Fruit fly (Drosophila melanogaster) whole organism, embryonic: Measurements from ENCODE around the gene CG11655.
A peak's percentile ranks its signal among the peaks of the same experiment; 100 is the strongest.

Experiments used
- Atf-2 ChIP-seq: fragments of 200-800 bp; sonication (Bioruptor generic); optimal IDR thresholded peaks from 2 replicates; lab custom pipeline; 2016; ENCODE audit warnings: missing biosample characterization, missing genetic modification characterization
- B-H2 ChIP-seq: fragments of 200-800 bp; sonication (Bioruptor generic); optimal IDR thresholded peaks from 2 replicates; lab custom pipeline; 2018; ENCODE audit warnings: missing biosample characterization, mild to moderate bottlenecking, missing genetic modification characterization
- CG10321 ChIP-seq: fragments of 200-800 bp; sonication (Bioruptor generic); IDR thresholded peaks from 2 replicates; pipeline ENCODE4 v1.3.6; 2022; ENCODE audit warnings: missing biosample characterization, missing genetic modification characterization
- CG11456 ChIP-seq: fragments of 200-800 bp; sonication (Bioruptor generic); IDR thresholded peaks from 3 replicates; pipeline ENCODE4 v1.3.6; 2022; ENCODE audit warnings: missing biosample characterization, missing genetic modification characterization
- CG11560 ChIP-seq: fragments of 200-800 bp; sonication (Bioruptor generic); IDR thresholded peaks from 3 replicates; pipeline ENCODE4 v1.3.6; 2022; ENCODE audit warnings: missing biosample characterization, missing genetic modification characterization
- CG14667 ChIP-seq: fragments of 200-800 bp; sonication (Bioruptor generic); IDR thresholded peaks from 2 replicates; pipeline ENCODE4 v1.3.6; 2022; ENCODE audit warnings: missing biosample characterization, missing genetic modification characterization
- CG15696 ChIP-seq: fragments of 200-800 bp; sonication (Bioruptor generic); optimal IDR thresholded peaks from 2 replicates; lab custom pipeline; 2019; ENCODE audit warnings: missing biosample characterization, mild to moderate bottlenecking, missing genetic modification characterization, moderate library complexity
- CG17912 ChIP-seq: fragments of 200-800 bp; sonication (Bioruptor generic); optimal IDR thresholded peaks from 2 replicates; lab custom pipeline; 2018; ENCODE audit warnings: missing biosample characterization, mild to moderate bottlenecking, missing genetic modification characterization
- CG2120 ChIP-seq: fragments of 200-800 bp; sonication (Bioruptor generic); optimal IDR thresholded peaks from 3 replicates; lab custom pipeline; 2016; ENCODE audit warnings: missing biosample characterization, missing genetic modification characterization
- CG31365 ChIP-seq: fragments of 200-800 bp; sonication (Bioruptor generic); optimal IDR thresholded peaks from 2 replicates; lab custom pipeline; 2018; ENCODE audit warnings: missing biosample characterization, mild to moderate bottlenecking, missing genetic modification characterization
- CG33557 ChIP-seq: fragments of 200-800 bp; sonication (Bioruptor generic); optimal IDR thresholded peaks from 2 replicates; lab custom pipeline; 2019; ENCODE audit warnings: missing biosample characterization, mild to moderate bottlenecking, missing genetic modification characterization, moderate library complexity
- CG3726 ChIP-seq: fragments of 200-800 bp; sonication (Bioruptor generic); IDR thresholded peaks from 3 replicates; pipeline ENCODE4, ENCODE4 v1.3.6; 2022; ENCODE audit warnings: missing biosample characterization, missing genetic modification characterization
- CG3847 ChIP-seq: fragments of 200-800 bp; sonication (Bioruptor generic); IDR thresholded peaks from 2 replicates; pipeline ENCODE4 v1.3.6; 2022; ENCODE audit warnings: missing biosample characterization, missing genetic modification characterization
- CG4820 ChIP-seq: fragments of 200-800 bp; sonication (Bioruptor generic); optimal IDR thresholded peaks from 3 replicates; lab custom pipeline; 2016; ENCODE audit warnings: missing biosample characterization, missing genetic modification characterization
- CG5953 ChIP-seq: fragments of 200-800 bp; sonication (Bioruptor generic); IDR thresholded peaks from 2 replicates; pipeline ENCODE4 v1.3.6; 2022; ENCODE audit warnings: missing biosample characterization, missing genetic modification characterization
- CG7963 ChIP-seq: fragments of 200-800 bp; sonication (Bioruptor generic); IDR thresholded peaks from 3 replicates; pipeline ENCODE4 v1.3.6; 2022; ENCODE audit warnings: missing biosample characterization, missing genetic modification characterization; ENCODE audit not compliant: partially characterized antibody
- CrebB ChIP-seq: fragments of 200-800 bp; sonication (Bioruptor generic); optimal IDR thresholded peaks from 3 replicates; lab custom pipeline; 2018; ENCODE audit warnings: missing biosample characterization, mild to moderate bottlenecking, missing genetic modification characterization
- Deaf1 ChIP-seq: fragments of 200-800 bp; optimal IDR thresholded peaks from 3 replicates; lab custom pipeline; 2019; ENCODE audit warnings: missing biosample characterization, mild to moderate bottlenecking, missing genetic modification characterization, moderate library complexity
- Doc3 ChIP-seq: fragments of 200-800 bp; sonication (Bioruptor generic); IDR thresholded peaks from 3 replicates; pipeline ENCODE4 v1.3.6; 2022; ENCODE audit warnings: missing biosample characterization, missing genetic modification characterization; ENCODE audit not compliant: partially characterized antibody
- Dref ChIP-seq: fragments of 200-800 bp; sonication (Bioruptor generic); IDR thresholded peaks from 2 replicates; pipeline ENCODE4 v1.3.6; 2022; ENCODE audit warnings: missing biosample characterization, missing genetic modification characterization
- Hr51 ChIP-seq, 2 experiments: fragments of 200-800 bp; sonication (Bioruptor generic); optimal IDR thresholded peaks; 2 replicates in 1 of 2; 3 replicates in 1 of 2; lab custom pipeline; 2016 to 2018; ENCODE audit warnings: missing biosample characterization in 2 of 2, missing genetic modification characterization in 2 of 2, mild to moderate bottlenecking in 1 of 2, moderate library complexity in 1 of 2
- Hr78 ChIP-seq, 2 experiments: fragments of 200-800 bp in 1 of 2; fragments of >200 bp in 1 of 2; sonication (Bioruptor generic) in 1 of 2; optimal IDR thresholded peaks; 2 replicates each; lab custom pipeline; 2017 to 2019; ENCODE audit warnings: missing biosample characterization in 2 of 2, missing genetic modification characterization in 2 of 2, mild to moderate bottlenecking in 1 of 2, moderate library complexity in 1 of 2
- Med ChIP-seq: fragments of 200-800 bp; sonication (Bioruptor generic); peaks from one replicate; lab custom pipeline; 2016; ENCODE audit warnings: missing biosample characterization, missing genetic modification characterization, mild to moderate bottlenecking, inconsistent platforms, moderate library complexity
- NfI ChIP-seq: fragments of 200-800 bp; sonication (Bioruptor generic); optimal IDR thresholded peaks from 3 replicates; lab custom pipeline; 2018; ENCODE audit warnings: missing biosample characterization, mild to moderate bottlenecking, missing genetic modification characterization, moderate library complexity
- PHDP ChIP-seq: fragments of 200-800 bp; sonication (Bioruptor generic); optimal IDR thresholded peaks from 3 replicates; lab custom pipeline; 2018; ENCODE audit warnings: missing biosample characterization, mild to moderate bottlenecking, missing genetic modification characterization, moderate library complexity
- Pdp1 ChIP-seq, 2 experiments: fragments of 200-800 bp; sonication (Bioruptor generic); optimal IDR thresholded peaks; 3 replicates each; lab custom pipeline; 2016; ENCODE audit warnings: missing biosample characterization in 2 of 2, missing genetic modification characterization in 2 of 2, mild to moderate bottlenecking in 1 of 2, moderate library complexity in 1 of 2
- Rx ChIP-seq: fragments of 200-800 bp; sonication (Bioruptor generic); IDR thresholded peaks from 2 replicates; pipeline ENCODE4 v1.3.6; 2022; ENCODE audit warnings: missing biosample characterization, missing genetic modification characterization
- Ssrp ChIP-seq: fragments of 200-800 bp; sonication (Bioruptor generic); optimal IDR thresholded peaks from 2 replicates; lab custom pipeline; 2018; ENCODE audit warnings: missing biosample characterization, mild to moderate bottlenecking, missing genetic modification characterization, moderate library complexity
- YL-1 ChIP-seq: fragments of 200-800 bp; sonication (Bioruptor generic); optimal IDR thresholded peaks from 3 replicates; lab custom pipeline; 2017; ENCODE audit warnings: missing biosample characterization, mild to moderate bottlenecking, missing genetic modification characterization
- ab ChIP-seq: fragments of 200-800 bp; sonication (Bioruptor generic); optimal IDR thresholded peaks from 2 replicates; lab custom pipeline; 2016; ENCODE audit warnings: missing biosample characterization, missing genetic modification characterization
- ash1 ChIP-seq: fragments of 200-800 bp; sonication (Bioruptor generic); optimal IDR thresholded peaks from 2 replicates; lab custom pipeline; 2018; ENCODE audit warnings: missing biosample characterization, mild to moderate bottlenecking, missing genetic modification characterization
- br ChIP-seq: fragments of >200 bp; optimal IDR thresholded peaks from 2 replicates; lab custom pipeline; 2017
- btn ChIP-seq: fragments of 200-800 bp; sonication (Bioruptor generic); optimal IDR thresholded peaks from 2 replicates; lab custom pipeline; 2016; ENCODE audit warnings: missing biosample characterization, missing genetic modification characterization
- dpn ChIP-seq, 2 experiments: fragments of 200-800 bp; sonication (Bioruptor generic); optimal IDR thresholded peaks; 3 replicates each; lab custom pipeline; 2016; ENCODE audit warnings: missing biosample characterization in 2 of 2, missing genetic modification characterization in 2 of 2
- hth ChIP-seq: fragments of >200 bp; optimal IDR thresholded peaks from 2 replicates; lab custom pipeline; 2017; ENCODE audit warnings: inconsistent platforms
- lab ChIP-seq: fragments of 200-800 bp; sonication (Bioruptor generic); optimal IDR thresholded peaks from 3 replicates; lab custom pipeline; 2017; ENCODE audit warnings: missing biosample characterization, missing genetic modification characterization, mild to moderate bottlenecking, moderate library complexity, missing genetic modification reagents
- lmd ChIP-seq: fragments of 200-800 bp; sonication (Bioruptor generic); IDR thresholded peaks from 2 replicates; pipeline ENCODE4 v1.3.6; 2022; ENCODE audit warnings: missing biosample characterization, missing genetic modification characterization
- luna ChIP-seq: fragments of 200-800 bp; sonication (Bioruptor generic); optimal IDR thresholded peaks from 2 replicates; lab custom pipeline; 2016; ENCODE audit warnings: missing biosample characterization, missing genetic modification characterization
- odd ChIP-seq: fragments of 200-800 bp; sonication (Bioruptor generic); optimal IDR thresholded peaks from 2 replicates; lab custom pipeline; 2017; ENCODE audit warnings: missing biosample characterization, mild to moderate bottlenecking, missing genetic modification characterization
- peb ChIP-seq: fragments of 200-800 bp; sonication (Bioruptor generic); IDR thresholded peaks from 2 replicates; pipeline ENCODE4 v1.3.6; 2022; ENCODE audit warnings: missing biosample characterization, missing genetic modification characterization
- psq ChIP-seq: fragments of 200-800 bp; sonication (Bioruptor generic); optimal IDR thresholded peaks from 2 replicates; lab custom pipeline; 2017; ENCODE audit warnings: missing biosample characterization, missing genetic modification characterization
- slbo ChIP-seq: fragments of 200-800 bp; sonication (Bioruptor generic); IDR thresholded peaks from 2 replicates; pipeline ENCODE4 v1.3.6; 2022; ENCODE audit warnings: missing biosample characterization, missing genetic modification characterization
- twi ChIP-seq: fragments of 200-800 bp; optimal IDR thresholded peaks from 2 replicates; lab custom pipeline; 2019; ENCODE audit warnings: missing biosample characterization, mild to moderate bottlenecking, missing genetic modification characterization, moderate library complexity
- vvl ChIP-seq: fragments of 200-800 bp; sonication (Bioruptor generic); IDR thresholded peaks from 2 replicates; pipeline ENCODE4 v1.3.6; 2022; ENCODE audit warnings: missing biosample characterization, missing genetic modification characterization

CG11655 gene

dm6 chrX:15502864-15503263 lies 49.6 kb downstream of the CG11655 start (continued):
- TF ChIP-seq Ssrp (tag; lab: Kevin White, UChicago) (no peak), Rx (GFP tag; lab: Robert Waterston, UW) (no peak), CG5953 (no peak), odd (GFP tag; lab: Kevin White, UChicago) (no peak), dpn (GFP tag; optimal IDR thresholded peaks at IDR 0.05; lab: Kevin White, UChicago) (no peak), CG3726 (GFP tag; lab: Robert Waterston, UW) (no peak), br (lab: Kevin White, UChicago) (no peak), btn (GFP tag; lab: Kevin White, UChicago) (no peak), CG10321 (GFP tag; lab: Robert Waterston, UW) (peak; percentile 20; the same call in 1 of the 2 replicates), B-H2 (no peak), Pdp1 (GFP tag; optimal IDR thresholded peaks at IDR 0.05; lab: Kevin White, UChicago) (no peak), Dref (no peak), lmd (GFP tag; lab: Robert Waterston, UW) (no peak), CG11560 (tag; lab: Robert Waterston, UW) (no peak), ab (GFP tag; lab: Kevin White, UChicago) (no peak), peb (no peak), CG17912 (GFP tag; lab: Kevin White, UChicago) (no peak), CG31365 (tag; lab: Kevin White, UChicago) (no peak), CG14667 (GFP tag; lab: Robert Waterston, UW) (no peak), Atf-2 (GFP tag; lab: Kevin White, UChicago) (no peak), CG15696 (tag; lab: Kevin White, UChicago) (no peak), twi (tag; lab: Kevin White, UChicago) (no peak), Med (GFP tag; lab: Kevin White, UChicago) (peak; percentile 39), CG2120 (GFP tag; lab: Kevin White, UChicago) (no peak), PHDP (tag; lab: Kevin White, UChicago) (no peak), CG33557 (GFP tag; lab: Kevin White, UChicago) (no peak), CG4820 (GFP tag; lab: Kevin White, UChicago) (no peak), CG11456 (no peak), Hr51 (GFP tag; optimal IDR thresholded peaks at IDR 0.05; lab: Kevin White, UChicago) (no peak), NfI (GFP tag; lab: Kevin White, UChicago) (no peak), CG3847 (GFP tag; lab: Robert Waterston, UW) (0 out of 2 replicates have a peak, but pooled peaks have one; percentile 12), hth (no peak), psq (GFP tag; lab: Kevin White, UChicago) (no peak), Hr78 (GFP tag; optimal IDR thresholded peaks at IDR 0.05; lab: Kevin White, UChicago) (no peak), slbo (GFP tag; lab: Robert Waterston, UW) (no peak), CrebB (tag; lab: Kevin White, UChicago) (no peak), vvl (GFP tag; lab: Robert Waterston, UW) (no peak), CG7963 (GFP tag; lab: Robert Waterston, UW) (no peak), luna (GFP tag; lab: Kevin White, UChicago) (no peak), Doc3 (GFP tag; lab: Robert Waterston, UW) (no peak), lab (GFP tag; lab: Kevin White, UChicago) (peak; percentile 15), Deaf1 (tag; lab: Kevin White, UChicago) (no peak), YL-1 (no peak), ash1 (GFP tag; lab: Kevin White, UChicago) (no peak)
- TF ChIP-seq, all 482 proteins: peak for 14
